Worm (Caenorhabditis elegans) whole organism, L2 larva: ENCODE measurements around the gene spp-3.

Source experiments
- nhr-23 ChIP-seq: fragments of 150-350 bp; optimal IDR thresholded peaks from 2 replicates; lab custom pipeline; 2014; ENCODE audit warnings: missing biosample characterization, missing genetic modification reagents, missing genetic modification characterization
- skn-1 ChIP-seq: sonication (generic microtip); optimal IDR thresholded peaks from 2 replicates; lab custom pipeline; 2017; ENCODE audit warnings: missing biosample characterization, missing genetic modification characterization

ce11 chrX:7323604-7324003 lies 8.5 kb upstream of the spp-3 start:
- TF ChIP-seq nhr-23 (no peak), skn-1 (tag; lab: Kevin White, UChicago) (no peak)
